Fruit fly (Drosophila melanogaster) Kc167 (cell line): ENCODE data around the gene CG4949.

Experiments used
- Myc ChIP-seq: fragments of >200 bp; optimal IDR thresholded peaks from 2 replicates; lab custom pipeline; 2017; ENCODE audit warnings: missing external identifiers
- Sin3A ChIP-seq: fragments of >200 bp; optimal IDR thresholded peaks from 2 replicates; lab custom pipeline; 2018; ENCODE audit warnings: missing external identifiers
- h ChIP-seq: fragments of >200 bp; optimal IDR thresholded peaks from 3 replicates; lab custom pipeline; 2018; ENCODE audit warnings: missing external identifiers
- insv ChIP-seq: fragments of >200 bp; optimal IDR thresholded peaks from 3 replicates; lab custom pipeline; 2018; ENCODE audit warnings: missing external identifiers
- psq ChIP-seq: fragments of >200 bp; optimal IDR thresholded peaks from 2 replicates; lab custom pipeline; 2017; ENCODE audit warnings: missing external identifiers
- ttk ChIP-seq: sonication (Bioruptor generic); optimal IDR thresholded peaks from 2 replicates; lab custom pipeline; 2017; ENCODE audit warnings: missing external identifiers

Gene CG4949

dm6 chrX:17091062-17091904 lies 12.6 kb downstream of the CG4949 start, which contains the start of the genes CG16700 and CG4991:
Gene CG16700, plus strand, starts transcription at chrX:17091854.
Gene CG4991, plus strand, starts transcription at chrX:17091854.
- no peak for TF ChIP-seq Myc (lab: Kevin White, UChicago)
- no peak for TF ChIP-seq h (lab: Kevin White, UChicago)
- no peak for TF ChIP-seq psq (lab: Kevin White, UChicago)
- no peak for TF ChIP-seq ttk
- TF ChIP-seq Sin3A (lab: Kevin White, UChicago) = no peak
- TF ChIP-seq insv (lab: Kevin White, UChicago) = no peak

- no peak for TF ChIP-seq ttk
These were observed 14.8 kb downstream of the CG4949 start for dm6 chrX:17093431-17093830.

- no peak for TF ChIP-seq Myc (lab: Kevin White, UChicago)
- no peak for TF ChIP-seq h (lab: Kevin White, UChicago)
- no peak for TF ChIP-seq Sin3A (lab: Kevin White, UChicago)
- TF ChIP-seq insv (lab: Kevin White, UChicago) = no peak
- TF ChIP-seq ttk = no peak
- no peak for TF ChIP-seq psq (lab: Kevin White, UChicago)
These were observed 15.3 kb downstream of the CG4949 start for dm6 chrX:17093900-17094446.

- TF ChIP-seq psq (lab: Kevin White, UChicago) = no peak
- no peak for TF ChIP-seq ttk
- no peak for TF ChIP-seq Sin3A (lab: Kevin White, UChicago)
- no peak for TF ChIP-seq insv (lab: Kevin White, UChicago)
- no peak for TF ChIP-seq Myc (lab: Kevin White, UChicago)
- no peak for TF ChIP-seq h (lab: Kevin White, UChicago)
These were observed 27.1 kb downstream of the CG4949 start, which contains the start of gene Arpc3B for dm6 chrX:17105707-17106106. Gene Arpc3B, minus strand, starts transcription at chrX:17105852.

dm6 chrX:17106153-17106700 lies 27.6 kb downstream of the CG4949 start:
- TF ChIP-seq ttk (no peak), psq (lab: Kevin White, UChicago) (no peak), insv (lab: Kevin White, UChicago) (no peak), h (lab: Kevin White, UChicago) (no peak), Sin3A (lab: Kevin White, UChicago) (no peak), Myc (lab: Kevin White, UChicago) (no peak)

- TF ChIP-seq Myc (lab: Kevin White, UChicago) = no peak
- no peak for TF ChIP-seq ttk
- no peak for TF ChIP-seq h (lab: Kevin White, UChicago)
- TF ChIP-seq Sin3A (lab: Kevin White, UChicago) = no peak
- no peak for TF ChIP-seq psq (lab: Kevin White, UChicago)
- no peak for TF ChIP-seq insv (lab: Kevin White, UChicago)
These were observed 28.8 kb downstream of the CG4949 start, which contains the start of gene CG5004 for dm6 chrX:17107401-17107916. Gene CG5004, plus strand, starts transcription at chrX:17107582.

- TF ChIP-seq insv (lab: Kevin White, UChicago) (no peak), h (lab: Kevin White, UChicago) (no peak), ttk (no peak), Sin3A (lab: Kevin White, UChicago) (no peak), Myc (lab: Kevin White, UChicago) (no peak), psq (lab: Kevin White, UChicago) (no peak)
These were observed 29.4 kb downstream of the CG4949 start for dm6 chrX:17108000-17108399.

- no peak for TF ChIP-seq ttk
- TF ChIP-seq Sin3A (lab: Kevin White, UChicago) = no peak
- no peak for TF ChIP-seq Myc (lab: Kevin White, UChicago)
- TF ChIP-seq h (lab: Kevin White, UChicago) = no peak
- TF ChIP-seq insv (lab: Kevin White, UChicago) = no peak
- no peak for TF ChIP-seq psq (lab: Kevin White, UChicago)
These were observed 31.0 kb downstream of the CG4949 start for dm6 chrX:17109673-17110072.

- no peak for TF ChIP-seq ttk
- TF ChIP-seq insv (lab: Kevin White, UChicago) = no peak
- TF ChIP-seq h (lab: Kevin White, UChicago) = no peak
- TF ChIP-seq psq (lab: Kevin White, UChicago) = no peak
- no peak for TF ChIP-seq Sin3A (lab: Kevin White, UChicago)
- no peak for TF ChIP-seq Myc (lab: Kevin White, UChicago)
These were observed 32.0 kb downstream of the CG4949 start for dm6 chrX:17110556-17111177.

dm6 chrX:17111274-17111673 lies 32.6 kb downstream of the CG4949 start:
- no peak for TF ChIP-seq Myc (lab: Kevin White, UChicago)
- no peak for TF ChIP-seq psq (lab: Kevin White, UChicago)
- TF ChIP-seq ttk = no peak
- TF ChIP-seq Sin3A (lab: Kevin White, UChicago) = no peak
- no peak for TF ChIP-seq insv (lab: Kevin White, UChicago)
- TF ChIP-seq h (lab: Kevin White, UChicago) = no peak
